Worm (Caenorhabditis elegans) whole organism, early embryonic: ENCODE measurements around the gene npp-21.
A peak's percentile ranks its signal among the peaks of the same experiment; 100 is the strongest.

ENCODE experiments used
- B0310.2 ChIP-seq: sonication (generic microtip); optimal IDR thresholded peaks from 2 replicates; lab custom pipeline; 2016; ENCODE audit warnings: mild to moderate bottlenecking, missing genetic modification characterization, missing compliant biosample characterization
- F13C5.2 ChIP-seq: sonication (generic microtip); optimal IDR thresholded peaks from 2 replicates; lab custom pipeline; 2017; ENCODE audit warnings: mild to moderate bottlenecking, missing genetic modification characterization, inconsistent platforms, missing compliant biosample characterization
- aly-1 ChIP-seq: sonication (generic microtip); optimal IDR thresholded peaks from 2 replicates; lab custom pipeline; 2016; ENCODE audit warnings: missing genetic modification characterization, missing compliant biosample characterization
- ama-1 ChIP-seq: fragments of 150-350 bp; optimal IDR thresholded peaks from 2 replicates; lab custom pipeline; 2014
- ceh-13 ChIP-seq: fragments of 200-800 bp; sonication (Bioruptor generic); optimal IDR thresholded peaks from 2 replicates; lab custom pipeline; 2018; ENCODE audit warnings: mild to moderate bottlenecking, missing genetic modification characterization, missing compliant biosample characterization
- ceh-36 ChIP-seq: sonication (generic microtip); optimal IDR thresholded peaks from 2 replicates; lab custom pipeline; 2016; ENCODE audit warnings: missing genetic modification characterization, inconsistent platforms, missing compliant biosample characterization
- ets-7 ChIP-seq: sonication (generic microtip); optimal IDR thresholded peaks from 2 replicates; lab custom pipeline; 2016; ENCODE audit warnings: missing genotype, missing genetic modification characterization, missing compliant biosample characterization
- flt-1 ChIP-seq: fragments of 200-800 bp; sonication (Bioruptor generic); IDR thresholded peaks from 2 replicates; pipeline ENCODE4 v1.3.6; 2022; ENCODE audit warnings: missing genetic modification characterization, missing compliant biosample characterization
- hmbx-1 ChIP-seq: sonication (generic microtip); optimal IDR thresholded peaks from 2 replicates; lab custom pipeline; 2016; ENCODE audit warnings: mild to moderate bottlenecking, missing genetic modification characterization, missing compliant biosample characterization
- hmg-4 ChIP-seq: fragments of 200-800 bp; sonication (Bioruptor generic); optimal IDR thresholded peaks from 2 replicates; lab custom pipeline; 2018; ENCODE audit warnings: mild to moderate bottlenecking, missing genetic modification characterization, missing compliant biosample characterization
- hnd-1 ChIP-seq: sonication (generic microtip); optimal IDR thresholded peaks from 2 replicates; lab custom pipeline; 2016; ENCODE audit warnings: missing genetic modification characterization, missing compliant biosample characterization
- pes-1 ChIP-seq: fragments of 200-800 bp; sonication (Bioruptor generic); IDR thresholded peaks from 2 replicates; pipeline ENCODE4 v1.3.6; 2022; ENCODE audit warnings: missing genetic modification reagents, missing genetic modification characterization, missing compliant biosample characterization
- scrt-1 ChIP-seq: fragments of 200-800 bp; sonication (Bioruptor generic); IDR thresholded peaks from 2 replicates; pipeline ENCODE4 v1.3.6; 2022; ENCODE audit warnings: missing genetic modification characterization, missing compliant biosample characterization
- sea-1 ChIP-seq: fragments of 200-800 bp; sonication (Bioruptor generic); conservative IDR thresholded peaks from 2 replicates; pipeline ENCODE4 v1.3.6; 2022; ENCODE audit warnings: missing genetic modification characterization, missing compliant biosample characterization
- tbx-11 ChIP-seq: fragments of 200-800 bp; sonication (Bioruptor generic); IDR thresholded peaks from 2 replicates; pipeline ENCODE4 v1.3.6; 2022; ENCODE audit warnings: missing genetic modification characterization, missing compliant biosample characterization
- tbx-37 ChIP-seq: fragments of 200-800 bp; sonication (Bioruptor generic); conservative IDR thresholded peaks from 2 replicates; pipeline ENCODE4 v1.3.6; 2022; ENCODE audit warnings: missing genetic modification reagents, missing genetic modification characterization, missing compliant biosample characterization
- tra-4 ChIP-seq: sonication (generic microtip); optimal IDR thresholded peaks from 2 replicates; lab custom pipeline; 2017; ENCODE audit warnings: missing genetic modification characterization, missing compliant biosample characterization

npp-21 gene

ce11 chrII:7593227-7593626 lies 6.2 kb upstream of the npp-21 start:
- no peak for TF ChIP-seq B0310.2 (tag; lab: Kevin White, UChicago)
- TF ChIP-seq scrt-1 (GFP tag; lab: Robert Waterston, UW), result 0 out of 2 replicates have a peak, but pooled peaks have one; percentile 28
- TF ChIP-seq hmg-4, result peak; percentile 26
- no peak for TF ChIP-seq ama-1
- no peak for TF ChIP-seq F13C5.2 (tag; lab: Kevin White, UChicago)
- TF ChIP-seq hmbx-1 (tag; lab: Kevin White, UChicago), result no peak

- TF ChIP-seq tra-4 (tag; lab: Kevin White, UChicago), result no peak
- no peak for TF ChIP-seq ceh-36 (tag; lab: Kevin White, UChicago)
- TF ChIP-seq hmg-4, result no peak
Observed at ce11 chrII:7594262-7594661, 5.2 kb upstream of the npp-21 start.

ce11 chrII:7594812-7595211 lies 4.6 kb upstream of the npp-21 start, which contains the start of gene syd-1:
TSS of gene syd-1 (minus strand) at chrII:7594912.
- TF ChIP-seq aly-1 (tag; lab: Kevin White, UChicago) (no peak), B0310.2 (tag; lab: Kevin White, UChicago) (no peak), hnd-1 (tag; lab: Kevin White, UChicago) (no peak)

- TF ChIP-seq hmg-4, result no peak
- TF ChIP-seq sea-1 (GFP tag; lab: Robert Waterston, UW), result no peak
- no peak for TF ChIP-seq pes-1
- no peak for TF ChIP-seq ets-7 (tag; lab: Kevin White, UChicago)
- TF ChIP-seq hmbx-1 (tag; lab: Kevin White, UChicago), result no peak
- TF ChIP-seq tbx-37, result no peak
- TF ChIP-seq hnd-1 (tag; lab: Kevin White, UChicago), result no peak
- no peak for TF ChIP-seq ceh-13 (GFP tag; lab: Kevin White, UChicago)
- TF ChIP-seq F13C5.2 (tag; lab: Kevin White, UChicago), result no peak
- no peak for TF ChIP-seq ama-1
- TF ChIP-seq aly-1 (tag; lab: Kevin White, UChicago), result no peak
- no peak for TF ChIP-seq tbx-11 (GFP tag; lab: Robert Waterston, UW)
- TF ChIP-seq B0310.2 (tag; lab: Kevin White, UChicago), result no peak
- no peak for TF ChIP-seq ceh-36 (tag; lab: Kevin White, UChicago)
- TF ChIP-seq tra-4 (tag; lab: Kevin White, UChicago), result no peak
Observed at ce11 chrII:7598702-7599314, 649 bp upstream of the npp-21 start, which contains the start of gene pgam-5. TSS of gene pgam-5 (minus strand) at chrII:7598752.

ce11 chrII:7605306-7605705 lies 5.8 kb downstream of the npp-21 start, which contains the start of gene osm-8:
TSS of gene osm-8 (minus strand) at chrII:7605406.
- TF ChIP-seq ceh-13 (GFP tag; lab: Kevin White, UChicago) (no peak), tbx-11 (GFP tag; lab: Robert Waterston, UW) (no peak), F13C5.2 (tag; lab: Kevin White, UChicago) (no peak), ets-7 (tag; lab: Kevin White, UChicago) (no peak), hnd-1 (tag; lab: Kevin White, UChicago) (no peak), tbx-37 (no peak), hmg-4 (no peak), ceh-36 (tag; lab: Kevin White, UChicago) (no peak), flt-1 (no peak), tra-4 (tag; lab: Kevin White, UChicago) (no peak), hmbx-1 (tag; lab: Kevin White, UChicago) (no peak), aly-1 (tag; lab: Kevin White, UChicago) (no peak), scrt-1 (GFP tag; lab: Robert Waterston, UW) (no peak), B0310.2 (tag; lab: Kevin White, UChicago) (no peak), pes-1 (no peak), sea-1 (GFP tag; lab: Robert Waterston, UW) (no peak)

- TF ChIP-seq sea-1 (GFP tag; lab: Robert Waterston, UW), result no peak
- TF ChIP-seq tbx-11 (GFP tag; lab: Robert Waterston, UW), result no peak
- no peak for TF ChIP-seq hmg-4
- no peak for TF ChIP-seq tbx-37
- no peak for TF ChIP-seq F13C5.2 (tag; lab: Kevin White, UChicago)
- TF ChIP-seq hnd-1 (tag; lab: Kevin White, UChicago), result no peak
- TF ChIP-seq tra-4 (tag; lab: Kevin White, UChicago), result no peak
- no peak for TF ChIP-seq ets-7 (tag; lab: Kevin White, UChicago)
- TF ChIP-seq aly-1 (tag; lab: Kevin White, UChicago), result no peak
- no peak for TF ChIP-seq B0310.2 (tag; lab: Kevin White, UChicago)
- TF ChIP-seq ceh-36 (tag; lab: Kevin White, UChicago), result no peak
- no peak for TF ChIP-seq ama-1
Observed at ce11 chrII:7607953-7608352, 8.5 kb downstream of the npp-21 start, which contains the start of gene lips-17. TSS of gene lips-17 (plus strand) at chrII:7608253.

- TF ChIP-seq sea-1 (GFP tag; lab: Robert Waterston, UW), result no peak
Observed at ce11 chrII:7613241-7613782, 13.9 kb downstream of the npp-21 start, which contains the start of the genes oig-4 and R07G3.7. TSS of gene oig-4 (plus strand) at chrII:7613541. TSS of gene R07G3.7 (minus strand) at chrII:7613732.

ce11 chrII:7614334-7614733 lies 14.9 kb downstream of the npp-21 start:
- no peak for TF ChIP-seq tbx-37
- TF ChIP-seq hmg-4, result peak; percentile 15
- TF ChIP-seq ceh-36 (tag; lab: Kevin White, UChicago), result no peak
